Fruit fly (Drosophila melanogaster): ENCODE data around the gene tzn.

dm6 chr3L:20797379-20797778 is 1.1 kb upstream of the tzn start:
- TF ChIP-seq Ets96B (tag; optimal IDR thresholded peaks at IDR 0.05) (no peak), topi (GFP tag; optimal IDR thresholded peaks at IDR 0.05) (no peak), ss (GFP tag; optimal IDR thresholded peaks at IDR 0.05) (no peak), esn (GFP tag; optimal IDR thresholded peaks at IDR 0.05) (no peak)
